Fruit fly (Drosophila melanogaster) whole organism, adult: ENCODE results near the gene Cpr97Ea.
A peak's percentile ranks its signal among the peaks of the same experiment; 100 is the strongest.

Experiments used
- CG11617 ChIP-seq: fragments of 200-800 bp; sonication (Bioruptor generic); optimal IDR thresholded peaks from 2 replicates; lab custom pipeline; 2017; ENCODE audit warnings: mild to moderate bottlenecking, missing biosample characterization, missing genetic modification reagents, missing genetic modification characterization
- CG33017 ChIP-seq: fragments of 200-800 bp; sonication (Bioruptor generic); optimal IDR thresholded peaks from 2 replicates; lab custom pipeline; 2018; ENCODE audit warnings: missing biosample characterization, mild to moderate bottlenecking, missing genetic modification characterization, moderate library complexity
- CG5204 ChIP-seq: fragments of 200-800 bp; sonication (Bioruptor generic); optimal IDR thresholded peaks from 2 replicates; lab custom pipeline; 2016; ENCODE audit warnings: missing biosample characterization, missing genetic modification characterization
- Clk ChIP-seq: fragments of 200-800 bp; sonication (Bioruptor generic); optimal IDR thresholded peaks from 2 replicates; lab custom pipeline; 2017; ENCODE audit warnings: missing biosample characterization, missing genetic modification characterization
- Crg-1 ChIP-seq: fragments of 200-800 bp; sonication (Bioruptor generic); optimal IDR thresholded peaks from 2 replicates; lab custom pipeline; 2016; ENCODE audit warnings: missing biosample characterization, missing genetic modification characterization
- Hr96 ChIP-seq: fragments of 200-800 bp; sonication (Bioruptor generic); optimal IDR thresholded peaks from 2 replicates; lab custom pipeline; 2016; ENCODE audit warnings: missing biosample characterization, missing genetic modification characterization
- Mnt ChIP-seq: fragments of 200-800 bp; sonication (Bioruptor generic); optimal IDR thresholded peaks from 2 replicates; lab custom pipeline; 2016; ENCODE audit warnings: missing biosample characterization, mild to moderate bottlenecking, missing genetic modification characterization
- cic ChIP-seq: fragments of 200-800 bp; sonication (Bioruptor generic); optimal IDR thresholded peaks from 2 replicates; lab custom pipeline; 2017; ENCODE audit warnings: missing biosample characterization, mild to moderate bottlenecking, missing genetic modification characterization, moderate library complexity
- cnc ChIP-seq, 2 experiments: fragments of >200 bp; optimal IDR thresholded peaks; 2 replicates each; lab custom pipeline; 2017
- kay ChIP-seq: fragments of 200-800 bp; sonication (Bioruptor generic); peaks from one replicate; lab custom pipeline; 2016; ENCODE audit warnings: missing biosample characterization, missing genetic modification characterization, borderline replicate concordance
- ovo ChIP-seq: fragments of 200-800 bp; sonication (Bioruptor generic); optimal IDR thresholded peaks from 2 replicates; lab custom pipeline; 2016; ENCODE audit warnings: missing biosample characterization, missing genetic modification characterization
- pad ChIP-seq: fragments of 200-800 bp; sonication (Bioruptor generic); optimal IDR thresholded peaks from 3 replicates; lab custom pipeline; 2017; ENCODE audit warnings: missing biosample characterization, missing genetic modification characterization, mild to moderate bottlenecking, moderate library complexity, missing genetic modification reagents
- tj ChIP-seq: fragments of 200-800 bp; sonication (Bioruptor generic); optimal IDR thresholded peaks from 3 replicates; lab custom pipeline; 2017; ENCODE audit warnings: missing biosample characterization, mild to moderate bottlenecking, missing genetic modification characterization, moderate library complexity

- peak; percentile 56 for TF ChIP-seq kay (GFP tag; lab: Kevin White, UChicago)
- TF ChIP-seq cnc (optimal IDR thresholded peaks at IDR 0.05; lab: Kevin White, UChicago), result no peak
- no peak for TF ChIP-seq pad (GFP tag; lab: Kevin White, UChicago)
- peak; percentile 20 for TF ChIP-seq cic (GFP tag; lab: Kevin White, UChicago)
- peak; percentile 6 for TF ChIP-seq CG33017 (tag; lab: Kevin White, UChicago)
- no peak for TF ChIP-seq Hr96 (GFP tag; lab: Kevin White, UChicago)
- peak; percentile 44 for TF ChIP-seq ovo
- peak; percentile 63 for TF ChIP-seq Crg-1 (GFP tag; lab: Kevin White, UChicago)
- no peak for TF ChIP-seq CG5204 (GFP tag; lab: Kevin White, UChicago)
- TF ChIP-seq Mnt (GFP tag; lab: Kevin White, UChicago), result no peak
- peak; percentile 12 for TF ChIP-seq CG11617 (GFP tag; lab: Kevin White, UChicago)
- TF ChIP-seq tj, result no peak
- TF ChIP-seq Clk, result no peak
These were observed 43.8 kb upstream of the Cpr97Ea start for dm6 chr3R:27131408-27131807.
